Worm (Caenorhabditis elegans) whole organism, mixed stage, embryonic: Measurements from ENCODE around the gene duxl-1.

Experiments used
- M03D4.4 ChIP-seq: sonication (generic microtip); optimal IDR thresholded peaks from 2 replicates; lab custom pipeline; 2017; ENCODE audit warnings: mild to moderate bottlenecking, missing genetic modification characterization, missing compliant biosample characterization
- bed-3 ChIP-seq: fragments of 200-800 bp; sonication (Bioruptor generic); optimal IDR thresholded peaks from 3 replicates; lab custom pipeline; 2018; ENCODE audit warnings: mild to moderate bottlenecking, missing genetic modification characterization, moderate library complexity, missing compliant biosample characterization
- blmp-1 ChIP-seq: fragments of 150-350 bp; optimal IDR thresholded peaks from 2 replicates; lab custom pipeline; 2014; ENCODE audit warnings: missing biosample characterization, missing genetic modification characterization
- ceh-39 ChIP-seq: fragments of 150-350 bp; optimal IDR thresholded peaks from 2 replicates; lab custom pipeline; 2014; ENCODE audit warnings: missing biosample characterization, missing genetic modification characterization
- ceh-43 ChIP-seq: fragments of 200-800 bp; sonication (Bioruptor generic); optimal IDR thresholded peaks from 2 replicates; lab custom pipeline; 2018; ENCODE audit warnings: mild to moderate bottlenecking, missing genetic modification characterization, moderate library complexity, missing compliant biosample characterization
- ceh-83 ChIP-seq: fragments of 200-800 bp; sonication (Bioruptor generic); optimal IDR thresholded peaks from 2 replicates; lab custom pipeline; 2018; ENCODE audit warnings: mild to moderate bottlenecking, missing genetic modification characterization, missing compliant biosample characterization
- ces-1 ChIP-seq: fragments of 150-350 bp; optimal IDR thresholded peaks from 2 replicates; lab custom pipeline; 2014; ENCODE audit warnings: missing biosample characterization, missing genetic modification reagents, missing genetic modification characterization
- cnd-1 ChIP-seq: fragments of 200-800 bp; sonication (Bioruptor generic); optimal IDR thresholded peaks from 2 replicates; lab custom pipeline; 2018; ENCODE audit warnings: mild to moderate bottlenecking, missing genetic modification characterization, missing compliant biosample characterization
- drap-1 ChIP-seq: fragments of 200-800 bp; sonication (Bioruptor generic); optimal IDR thresholded peaks from 3 replicates; lab custom pipeline; 2018; ENCODE audit warnings: mild to moderate bottlenecking, missing genetic modification characterization, missing compliant biosample characterization
- elt-3 ChIP-seq: fragments of 150-350 bp; optimal IDR thresholded peaks from 2 replicates; lab custom pipeline; 2014; ENCODE audit warnings: missing biosample characterization, missing genetic modification characterization
- flh-1 ChIP-seq: fragments of 200-800 bp; sonication (Bioruptor generic); optimal IDR thresholded peaks from 2 replicates; lab custom pipeline; 2018; ENCODE audit warnings: mild to moderate bottlenecking, missing genetic modification characterization, moderate library complexity, missing compliant biosample characterization
- ham-2 ChIP-seq: fragments of 200-800 bp; sonication (Bioruptor generic); optimal IDR thresholded peaks from 2 replicates; lab custom pipeline; 2018; ENCODE audit warnings: mild to moderate bottlenecking, missing genetic modification characterization, missing compliant biosample characterization
- hlh-1 ChIP-seq: fragments of 150-350 bp; optimal IDR thresholded peaks from 2 replicates; lab custom pipeline; 2014; ENCODE audit warnings: missing biosample characterization, missing genetic modification reagents, missing genetic modification characterization
- lin-13 ChIP-seq: fragments of 150-350 bp; optimal IDR thresholded peaks from 2 replicates; lab custom pipeline; 2014; ENCODE audit warnings: missing biosample characterization, missing genetic modification characterization
- lin-32 ChIP-seq: fragments of 200-800 bp; sonication (Bioruptor generic); optimal IDR thresholded peaks from 2 replicates; lab custom pipeline; 2018; ENCODE audit warnings: mild to moderate bottlenecking, missing genetic modification characterization, missing compliant biosample characterization
- mab-5 ChIP-seq: fragments of 150-350 bp; optimal IDR thresholded peaks from 2 replicates; lab custom pipeline; 2014; ENCODE audit warnings: missing biosample characterization, missing genetic modification characterization
- mls-2 ChIP-seq: sonication (generic microtip); optimal IDR thresholded peaks from 2 replicates; lab custom pipeline; 2016; ENCODE audit warnings: mild to moderate bottlenecking, missing genetic modification characterization, moderate library complexity, missing compliant biosample characterization
- nhr-12 ChIP-seq: fragments of 150-350 bp; optimal IDR thresholded peaks from 2 replicates; lab custom pipeline; 2014; ENCODE audit warnings: missing biosample characterization, missing genetic modification characterization
- nhr-2 ChIP-seq: fragments of 150-350 bp; optimal IDR thresholded peaks from 2 replicates; lab custom pipeline; 2014; ENCODE audit warnings: missing biosample characterization, missing genetic modification characterization
- nhr-237 ChIP-seq: fragments of 150-350 bp; optimal IDR thresholded peaks from 2 replicates; lab custom pipeline; 2014; ENCODE audit warnings: missing biosample characterization, missing genetic modification characterization
- nhr-76 ChIP-seq: sonication (generic microtip); optimal IDR thresholded peaks from 2 replicates; lab custom pipeline; 2017; ENCODE audit warnings: missing biosample characterization, missing genetic modification characterization
- pha-4 ChIP-seq: fragments of 150-350 bp; optimal IDR thresholded peaks from 2 replicates; lab custom pipeline; 2018; ENCODE audit warnings: missing biosample characterization, missing genetic modification reagents, missing genetic modification characterization
- sem-2 ChIP-seq: fragments of 200-800 bp; sonication (Bioruptor generic); optimal IDR thresholded peaks from 2 replicates; lab custom pipeline; 2018; ENCODE audit warnings: mild to moderate bottlenecking, missing genetic modification characterization, missing compliant biosample characterization
- snpc-4 ChIP-seq: fragments of 150-350 bp; optimal IDR thresholded peaks from 2 replicates; lab custom pipeline; 2014; ENCODE audit warnings: missing biosample characterization, missing genetic modification characterization
- sptf-1 ChIP-seq: sonication (generic microtip); optimal IDR thresholded peaks from 2 replicates; lab custom pipeline; 2017; ENCODE audit warnings: mild to moderate bottlenecking, missing genetic modification characterization, moderate library complexity, missing compliant biosample characterization
- tbx-8 ChIP-seq: fragments of 200-800 bp; sonication (Bioruptor generic); optimal IDR thresholded peaks from 2 replicates; lab custom pipeline; 2018; ENCODE audit warnings: mild to moderate bottlenecking, missing genetic modification characterization, moderate library complexity, missing compliant biosample characterization
- unc-120 ChIP-seq: sonication (generic microtip); optimal IDR thresholded peaks from 2 replicates; lab custom pipeline; 2017; ENCODE audit warnings: missing genetic modification characterization, missing compliant biosample characterization; ENCODE audit not compliant: poor library complexity, severe bottlenecking
- unc-39 ChIP-seq: fragments of 150-350 bp; optimal IDR thresholded peaks from 2 replicates; lab custom pipeline; 2014; ENCODE audit warnings: missing biosample characterization, missing genetic modification characterization
- unc-62 ChIP-seq: fragments of 150-350 bp; optimal IDR thresholded peaks from 2 replicates; lab custom pipeline; 2014; ENCODE audit warnings: missing biosample characterization, missing genetic modification reagents, missing genetic modification characterization
- zip-8 ChIP-seq: fragments of 150-350 bp; optimal IDR thresholded peaks from 2 replicates; lab custom pipeline; 2014; ENCODE audit warnings: missing biosample characterization, missing genetic modification characterization
- ztf-11 ChIP-seq: fragments of 150-350 bp; optimal IDR thresholded peaks from 2 replicates; lab custom pipeline; 2014; ENCODE audit warnings: missing biosample characterization, missing genetic modification characterization

duxl-1 gene

ce11 chrII:1703363-1703762, 39.9 kb downstream of the duxl-1 start, which contains the start of gene fbxb-47:
TSS of gene fbxb-47 (minus strand) at chrII:1703463.
- TF ChIP-seq cnd-1 (tag; lab: Kevin White, UChicago) (no peak), ztf-11 (tag; lab: Kevin White, UChicago) (no peak)

ce11 chrII:1706385-1706784, 42.9 kb downstream of the duxl-1 start, which contains the start of gene sdz-18:
TSS of gene sdz-18 (minus strand) at chrII:1706485.
- no peak for TF ChIP-seq bed-3 (GFP tag; lab: Kevin White, UChicago)

- TF ChIP-seq nhr-76 (tag; lab: Kevin White, UChicago), result no peak
- no peak for TF ChIP-seq bed-3 (GFP tag; lab: Kevin White, UChicago)
- TF ChIP-seq unc-62 (GFP tag; lab: Kevin White, UChicago), result no peak
- TF ChIP-seq pha-4 (tag; lab: Kevin White, UChicago), result no peak
- no peak for TF ChIP-seq unc-39 (tag; lab: Kevin White, UChicago)
- no peak for TF ChIP-seq M03D4.4 (tag; lab: Kevin White, UChicago)
- no peak for TF ChIP-seq sem-2
- TF ChIP-seq mab-5 (tag; lab: Kevin White, UChicago), result no peak
- no peak for TF ChIP-seq tbx-8
- no peak for TF ChIP-seq cnd-1 (tag; lab: Kevin White, UChicago)
- no peak for TF ChIP-seq ces-1 (GFP tag; lab: Kevin White, UChicago)
- no peak for TF ChIP-seq flh-1 (GFP tag; lab: Kevin White, UChicago)
- TF ChIP-seq ceh-39 (tag; lab: Kevin White, UChicago), result no peak
- TF ChIP-seq drap-1 (GFP tag; lab: Kevin White, UChicago), result no peak
- TF ChIP-seq, all 35 proteins: peak for 0
These were observed 46.5 kb downstream of the duxl-1 start, which contains the start of gene fbxa-184 for ce11 chrII:1709959-1710358. TSS of gene fbxa-184 (plus strand) at chrII:1710259.

- TF ChIP-seq flh-1 (GFP tag; lab: Kevin White, UChicago) (no peak), ceh-83 (GFP tag; lab: Kevin White, UChicago) (no peak), nhr-237 (no peak), elt-3 (tag; lab: Kevin White, UChicago) (no peak), unc-62 (GFP tag; lab: Kevin White, UChicago) (no peak), lin-13 (tag; lab: Kevin White, UChicago) (no peak), snpc-4 (tag; lab: Kevin White, UChicago) (no peak), ceh-43 (GFP tag; lab: Kevin White, UChicago) (no peak), bed-3 (GFP tag; lab: Kevin White, UChicago) (no peak), zip-8 (no peak), cnd-1 (tag; lab: Kevin White, UChicago) (no peak), ceh-39 (tag; lab: Kevin White, UChicago) (no peak), blmp-1 (tag; lab: Kevin White, UChicago) (no peak), sem-2 (no peak), drap-1 (GFP tag; lab: Kevin White, UChicago) (no peak), nhr-2 (tag; lab: Kevin White, UChicago) (no peak), lin-32 (GFP tag; lab: Kevin White, UChicago) (no peak), nhr-12 (no peak), ztf-11 (tag; lab: Kevin White, UChicago) (no peak)
These were observed 49.4 kb downstream of the duxl-1 start, which contains the start of gene btb-7 for ce11 chrII:1712938-1713337. TSS of gene btb-7 (plus strand) at chrII:1713238.

- TF ChIP-seq cnd-1 (tag; lab: Kevin White, UChicago) (peak; percentile 4), lin-32 (GFP tag; lab: Kevin White, UChicago) (no peak), ceh-39 (tag; lab: Kevin White, UChicago) (peak; percentile 9), nhr-76 (tag; lab: Kevin White, UChicago) (no peak), hlh-1 (tag; lab: Kevin White, UChicago) (no peak), unc-39 (tag; lab: Kevin White, UChicago) (no peak), unc-120 (tag; lab: Kevin White, UChicago) (no peak), tbx-8 (no peak), ztf-11 (tag; lab: Kevin White, UChicago) (no peak), unc-62 (GFP tag; lab: Kevin White, UChicago) (no peak), sptf-1 (tag; lab: Kevin White, UChicago) (no peak), elt-3 (tag; lab: Kevin White, UChicago) (no peak), drap-1 (GFP tag; lab: Kevin White, UChicago) (no peak), pha-4 (tag; lab: Kevin White, UChicago) (no peak), snpc-4 (tag; lab: Kevin White, UChicago) (no peak), nhr-2 (tag; lab: Kevin White, UChicago) (peak; percentile 69), mls-2 (no peak), ham-2 (no peak), sem-2 (no peak), nhr-12 (no peak)
These were observed 51.4 kb downstream of the duxl-1 start, which contains the start of gene btb-6 for ce11 chrII:1714772-1715353. TSS of gene btb-6 (plus strand) at chrII:1715303.
